Worm (Caenorhabditis elegans): ENCODE results near the gene cyp-32A1.

Gene cyp-32A1

ce11 chrV:7814601-7815000 lies 33.0 kb downstream of the cyp-32A1 start, which contains the start of gene ZK742.6 (continued):
- no peak for TF ChIP-seq nfyb-1 (GFP tag; IDR thresholded peaks at IDR 0.05)
- 0 out of 2 replicates have a peak, but pooled peaks have one; percentile 42 for TF ChIP-seq ceh-58 (GFP tag; IDR thresholded peaks at IDR 0.05)
- TF ChIP-seq snpc-1.1 (tag; optimal IDR thresholded peaks at IDR 0.05; ENCODE audit: insufficient read depth), result no peak
- TF ChIP-seq lin-35 (GFP tag; optimal IDR thresholded peaks at IDR 0.05), result no peak

DNA sequence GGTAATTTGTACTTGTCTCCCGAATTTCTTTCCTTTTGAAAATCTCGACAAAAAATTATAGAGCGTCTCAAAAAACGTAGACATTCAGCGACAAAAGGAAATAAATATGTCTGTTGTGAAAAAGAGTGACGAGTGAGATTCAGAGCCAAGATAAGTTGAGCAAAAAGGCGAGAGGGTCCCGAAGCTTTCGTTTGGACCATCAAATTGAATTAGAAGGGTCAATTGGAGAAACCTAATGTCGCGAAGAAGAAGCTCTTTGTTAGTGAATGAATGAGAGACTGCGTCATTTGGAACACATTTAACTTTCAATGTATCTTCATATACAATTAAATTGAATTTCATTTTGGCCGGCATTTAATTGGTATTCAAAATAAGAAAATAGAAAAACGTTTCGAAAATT lies 34.9 kb downstream of the cyp-32A1 start:
- no peak for TF ChIP-seq egl-18 (GFP tag; IDR thresholded peaks at IDR 0.05)
- TF ChIP-seq ceh-58 (GFP tag; IDR thresholded peaks at IDR 0.05), result no peak
- no peak for TF ChIP-seq gei-17 (GFP tag; optimal IDR thresholded peaks at IDR 0.05)
- no peak for TF ChIP-seq mes-4 (tag; optimal IDR thresholded peaks at IDR 0.05)
- no peak for TF ChIP-seq ztf-25 (GFP tag; IDR thresholded peaks at IDR 0.05)
- no peak for TF ChIP-seq egrh-3 (GFP tag; IDR thresholded peaks at IDR 0.05)
- TF ChIP-seq rcor-1 (GFP tag; IDR thresholded peaks at IDR 0.05), result no peak
- no peak for TF ChIP-seq sdz-38 (tag; optimal IDR thresholded peaks at IDR 0.05)
- TF ChIP-seq unc-130 (GFP tag; optimal IDR thresholded peaks at IDR 0.05), result no peak
- TF ChIP-seq nfya-2 (GFP tag; IDR thresholded peaks at IDR 0.05), result no peak
- no peak for TF ChIP-seq hsf-1 (GFP tag; IDR thresholded peaks at IDR 0.05)
- no peak for TF ChIP-seq B0261.1 (tag; optimal IDR thresholded peaks at IDR 0.05)
- TF ChIP-seq ama-1 (optimal IDR thresholded peaks at IDR 0.05), result no peak
- TF ChIP-seq ama-1 (GFP tag; optimal IDR thresholded peaks at IDR 0.05), result no peak
- no peak for TF ChIP-seq F52B5.7 (tag; optimal IDR thresholded peaks at IDR 0.05)
- TF ChIP-seq aptf-2 (GFP tag; conservative IDR thresholded peaks at IDR 0.05), result no peak
- TF ChIP-seq hlh-12 (tag; optimal IDR thresholded peaks at IDR 0.05), result no peak
- TF ChIP-seq K12H6.12 (tag; optimal IDR thresholded peaks at IDR 0.05), result no peak
- no peak for TF ChIP-seq hmg-20 (GFP tag; IDR thresholded peaks at IDR 0.05)

DNA sequence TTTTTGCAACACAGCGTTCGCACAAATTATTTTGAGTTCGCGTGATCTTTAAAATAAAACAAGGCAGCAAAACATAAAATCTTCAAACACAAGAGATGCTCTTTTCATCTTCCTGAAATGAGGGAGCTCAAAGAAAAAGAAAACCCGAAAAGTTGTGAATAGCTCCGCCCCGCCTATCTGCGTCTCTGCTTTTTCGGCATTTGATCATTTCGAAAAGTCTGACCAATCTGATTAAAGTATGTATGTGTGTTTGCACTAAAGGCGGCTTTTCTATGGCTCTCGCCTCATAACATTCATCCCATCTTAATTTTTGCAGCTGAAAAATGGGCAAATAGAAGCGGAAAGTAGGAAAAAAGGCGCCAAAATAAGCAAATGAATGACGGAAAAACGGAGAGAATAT lies 38.0 kb downstream of the cyp-32A1 start:
- no peak for TF ChIP-seq tbp1 (GFP tag; optimal IDR thresholded peaks at IDR 0.05)
- no peak for TF ChIP-seq him-1 (tag; optimal IDR thresholded peaks at IDR 0.05)
- TF ChIP-seq hlh-26 (GFP tag; conservative IDR thresholded peaks at IDR 0.05), result no peak
- TF ChIP-seq T07F8.4 (tag; optimal IDR thresholded peaks at IDR 0.05), result no peak
- TF ChIP-seq B0035.1 (tag; optimal IDR thresholded peaks at IDR 0.05), result no peak
- no peak for TF ChIP-seq nhr-27 (tag; optimal IDR thresholded peaks at IDR 0.05)
- no peak for TF ChIP-seq zim-3 (tag; optimal IDR thresholded peaks at IDR 0.05)
- no peak for TF ChIP-seq akir-1 (GFP tag; optimal IDR thresholded peaks at IDR 0.05)
- no peak for TF ChIP-seq tbx-9 (tag; optimal IDR thresholded peaks at IDR 0.05; ENCODE audit: borderline replicate concordance)
- no peak for TF ChIP-seq C06A6.2 (GFP tag; conservative IDR thresholded peaks at IDR 0.05)
- no peak for TF ChIP-seq F52B5.7 (tag; optimal IDR thresholded peaks at IDR 0.05)
- no peak for TF ChIP-seq snpc-1.1 (tag; optimal IDR thresholded peaks at IDR 0.05; ENCODE audit: insufficient read depth)
- no peak for TF ChIP-seq C17E4.6 (GFP tag; IDR thresholded peaks at IDR 0.05)
- TF ChIP-seq nfya-2 (GFP tag; IDR thresholded peaks at IDR 0.05), result no peak
- TF ChIP-seq F57A8.1 (GFP tag; optimal IDR thresholded peaks at IDR 0.05), result no peak
- no peak for TF ChIP-seq hlh-12 (tag; optimal IDR thresholded peaks at IDR 0.05)
- TF ChIP-seq ztf-18 (tag; optimal IDR thresholded peaks at IDR 0.05), result no peak
- TF ChIP-seq ztf-3 (GFP tag; optimal IDR thresholded peaks at IDR 0.05), result no peak
- no peak for TF ChIP-seq aptf-2 (GFP tag; conservative IDR thresholded peaks at IDR 0.05)
- no peak for TF ChIP-seq dox-1 (GFP tag; IDR thresholded peaks at IDR 0.05)

Measured in whole organism, young adult.